Worm (Caenorhabditis elegans) whole organism, young adult: ENCODE data around the gene T02B11.8.
A peak's percentile ranks its signal among the peaks of the same experiment; 100 is the strongest.

Experiments used
- B0035.1 ChIP-seq: sonication (generic microtip); optimal IDR thresholded peaks from 2 replicates; lab custom pipeline; 2016; ENCODE audit warnings: missing genetic modification characterization, mild to moderate bottlenecking, missing compliant biosample characterization, missing genotype, missing genetic modification reagents
- F10E7.11 ChIP-seq: sonication (generic microtip); optimal IDR thresholded peaks from 2 replicates; lab custom pipeline; 2017; ENCODE audit warnings: mild to moderate bottlenecking, missing genetic modification characterization, moderate library complexity, missing compliant biosample characterization
- F22D6.2 ChIP-seq: sonication (generic microtip); optimal IDR thresholded peaks from 2 replicates; lab custom pipeline; 2016; ENCODE audit warnings: mild to moderate bottlenecking, missing genetic modification characterization, missing compliant biosample characterization
- F39B2.1 ChIP-seq: fragments of 200-800 bp; sonication (Bioruptor generic); IDR thresholded peaks from 2 replicates; pipeline ENCODE4 v1.3.6; 2022; ENCODE audit warnings: missing genetic modification reagents, missing genetic modification characterization, missing compliant biosample characterization
- K11D2.4 ChIP-seq: fragments of 200-800 bp; sonication (Bioruptor generic); IDR thresholded peaks from 2 replicates; pipeline ENCODE4 v1.3.6; 2022; ENCODE audit warnings: missing genetic modification reagents, missing genetic modification characterization, missing compliant biosample characterization
- K12H6.12 ChIP-seq: fragments of 200-800 bp; sonication (Bioruptor generic); optimal IDR thresholded peaks from 2 replicates; lab custom pipeline; 2018; ENCODE audit warnings: mild to moderate bottlenecking, missing genetic modification characterization, missing compliant biosample characterization
- atf-7 ChIP-seq: sonication (generic microtip); optimal IDR thresholded peaks from 2 replicates; lab custom pipeline; 2017; ENCODE audit warnings: mild to moderate bottlenecking, missing genetic modification characterization, missing compliant biosample characterization
- attf-5 ChIP-seq: fragments of 200-800 bp; sonication (Bioruptor generic); optimal IDR thresholded peaks from 2 replicates; lab custom pipeline; 2018; ENCODE audit warnings: mild to moderate bottlenecking, missing genetic modification characterization, missing compliant biosample characterization
- attf-6 ChIP-seq: fragments of 200-800 bp; sonication (Bioruptor generic); IDR thresholded peaks from 2 replicates; pipeline ENCODE4 v1.3.6; 2022; ENCODE audit warnings: missing genetic modification reagents, missing genetic modification characterization, missing compliant biosample characterization
- bed-1 ChIP-seq: fragments of 200-800 bp; sonication (Bioruptor generic); IDR thresholded peaks from 2 replicates; pipeline ENCODE4 v1.3.6; 2022; ENCODE audit warnings: missing genetic modification reagents, missing genetic modification characterization, missing compliant biosample characterization
- bed-2 ChIP-seq: fragments of 200-800 bp; sonication (Bioruptor generic); IDR thresholded peaks from 2 replicates; pipeline ENCODE4 v1.3.6; 2022; ENCODE audit warnings: missing genetic modification reagents, missing genetic modification characterization, missing compliant biosample characterization
- ccch-3 ChIP-seq: fragments of 200-800 bp; sonication (Bioruptor generic); optimal IDR thresholded peaks from 2 replicates; lab custom pipeline; 2018; ENCODE audit warnings: mild to moderate bottlenecking, missing genetic modification characterization, missing compliant biosample characterization
- cebp-1 ChIP-seq, 2 experiments: fragments of 200-800 bp in 1 of 2; sonication (Bioruptor generic) in 1 of 2; sonication (generic microtip) in 1 of 2; IDR thresholded peaks in 1 of 2; optimal IDR thresholded peaks in 1 of 2; 2 replicates each; pipeline versions ENCODE4 v1.3.6 to Lab custom; 2017 to 2022; ENCODE audit warnings: missing compliant biosample characterization in 2 of 2, missing genetic modification characterization in 2 of 2, mild to moderate bottlenecking in 1 of 2, missing genetic modification reagents in 1 of 2, moderate library complexity in 1 of 2
- ceh-100 ChIP-seq: fragments of 200-800 bp; sonication (Bioruptor generic); IDR thresholded peaks from 2 replicates; pipeline ENCODE4 v1.3.6; 2022; ENCODE audit warnings: missing genetic modification reagents, missing genetic modification characterization, missing compliant biosample characterization
- dox-1 ChIP-seq: fragments of 200-800 bp; sonication (Bioruptor generic); IDR thresholded peaks from 2 replicates; pipeline ENCODE4 v1.3.6; 2022; ENCODE audit warnings: missing genetic modification reagents, missing genetic modification characterization, missing compliant biosample characterization
- egrh-3 ChIP-seq: fragments of 200-800 bp; sonication (Bioruptor generic); IDR thresholded peaks from 2 replicates; pipeline ENCODE4 v1.3.6; 2022; ENCODE audit warnings: missing genetic modification reagents, missing genetic modification characterization, missing compliant biosample characterization
- ets-4 ChIP-seq: fragments of 200-800 bp; sonication (Bioruptor generic); optimal IDR thresholded peaks from 2 replicates; lab custom pipeline; 2018; ENCODE audit warnings: mild to moderate bottlenecking, missing genetic modification characterization, missing compliant biosample characterization
- him-1 ChIP-seq: sonication (generic microtip); optimal IDR thresholded peaks from 2 replicates; lab custom pipeline; 2016; ENCODE audit warnings: missing genotype, missing genetic modification reagents, missing genetic modification characterization, missing compliant biosample characterization
- hmg-1.2 ChIP-seq: fragments of 200-800 bp; sonication (Bioruptor generic); IDR thresholded peaks from 2 replicates; pipeline ENCODE4 v1.3.6; 2022; ENCODE audit warnings: missing genetic modification reagents, missing genetic modification characterization, missing compliant biosample characterization
- hmg-20 ChIP-seq: fragments of 200-800 bp; sonication (Bioruptor generic); IDR thresholded peaks from 2 replicates; pipeline ENCODE4 v1.3.6; 2022; ENCODE audit warnings: missing genetic modification reagents, missing genetic modification characterization, missing compliant biosample characterization
- let-607 ChIP-seq, 2 experiments: fragments of 200-800 bp in 1 of 2; sonication (Bioruptor generic) in 1 of 2; sonication (generic microtip) in 1 of 2; optimal IDR thresholded peaks; 2 replicates each; lab custom pipeline; 2016 to 2018; ENCODE audit warnings: mild to moderate bottlenecking in 2 of 2, missing compliant biosample characterization in 2 of 2, missing genetic modification characterization in 2 of 2, moderate library complexity in 2 of 2, missing genotype in 1 of 2
- lin-54 ChIP-seq: fragments of 200-800 bp; sonication (Bioruptor generic); optimal IDR thresholded peaks from 2 replicates; lab custom pipeline; 2018; ENCODE audit warnings: mild to moderate bottlenecking, missing genetic modification characterization, missing compliant biosample characterization
- madf-3 ChIP-seq: fragments of 200-800 bp; sonication (Bioruptor generic); IDR thresholded peaks from 2 replicates; pipeline ENCODE4 v1.3.6; 2022; ENCODE audit warnings: missing genetic modification reagents, missing genetic modification characterization, missing compliant biosample characterization
- mcd-1 ChIP-seq: fragments of 200-800 bp; sonication (Bioruptor generic); IDR thresholded peaks from 2 replicates; pipeline ENCODE4 v1.3.6; 2022; ENCODE audit warnings: missing genetic modification reagents, missing genetic modification characterization, missing compliant biosample characterization
- mxl-1 ChIP-seq: sonication (generic microtip); optimal IDR thresholded peaks from 2 replicates; lab custom pipeline; 2016; ENCODE audit warnings: missing genetic modification characterization, missing compliant biosample characterization
- nhr-120 ChIP-seq: fragments of 200-800 bp; sonication (Bioruptor generic); IDR thresholded peaks from 2 replicates; pipeline ENCODE4 v1.3.6; 2022; ENCODE audit warnings: missing genetic modification characterization, missing compliant biosample characterization
- nhr-27 ChIP-seq: fragments of 200-800 bp; sonication (Bioruptor generic); optimal IDR thresholded peaks from 2 replicates; lab custom pipeline; 2018; ENCODE audit warnings: mild to moderate bottlenecking, missing genetic modification characterization, moderate library complexity, missing compliant biosample characterization
- nhr-80 ChIP-seq: sonication (generic microtip); optimal IDR thresholded peaks from 2 replicates; lab custom pipeline; 2016; ENCODE audit warnings: missing genetic modification characterization, missing compliant biosample characterization
- nhr-90 ChIP-seq: sonication (generic microtip); optimal IDR thresholded peaks from 2 replicates; lab custom pipeline; 2016; ENCODE audit warnings: missing genotype, mild to moderate bottlenecking, missing genetic modification characterization, missing compliant biosample characterization
- pbrm-1 ChIP-seq: fragments of 200-800 bp; sonication (Bioruptor generic); IDR thresholded peaks from 2 replicates; pipeline ENCODE4 v1.3.6; 2022; ENCODE audit warnings: missing genetic modification reagents, missing genetic modification characterization, missing compliant biosample characterization
- pha-4 ChIP-seq: fragments of 150-350 bp; sonication (generic microtip); optimal IDR thresholded peaks from 2 replicates; lab custom pipeline; 2014; ENCODE audit warnings: missing biosample characterization, missing genetic modification reagents, missing genetic modification characterization
- rec-8 ChIP-seq, 2 experiments: sonication (generic microtip); optimal IDR thresholded peaks; 2 replicates each; lab custom pipeline; 2016; ENCODE audit warnings: mild to moderate bottlenecking in 2 of 2, missing genetic modification characterization in 2 of 2, missing genetic modification reagents in 2 of 2, missing genotype in 2 of 2, missing biosample characterization in 1 of 2, missing compliant biosample characterization in 1 of 2, moderate library complexity in 1 of 2
- repo-1 ChIP-seq: sonication (generic microtip); optimal IDR thresholded peaks from 2 replicates; lab custom pipeline; 2017; ENCODE audit warnings: mild to moderate bottlenecking, missing genetic modification characterization, missing compliant biosample characterization
- snpc-3.4 ChIP-seq: sonication (generic microtip); optimal IDR thresholded peaks from 2 replicates; lab custom pipeline; 2017; ENCODE audit warnings: missing genetic modification characterization, mild to moderate bottlenecking, missing compliant biosample characterization, antibody characterized with exemption, moderate library complexity, missing genotype, missing genetic modification reagents
- tlf-1 ChIP-seq: fragments of 200-800 bp; sonication (Bioruptor generic); optimal IDR thresholded peaks from 2 replicates; lab custom pipeline; 2018; ENCODE audit warnings: mild to moderate bottlenecking, missing genetic modification characterization, missing compliant biosample characterization
- zfh-2 ChIP-seq: fragments of 200-800 bp; sonication (Bioruptor generic); conservative IDR thresholded peaks from 2 replicates; pipeline ENCODE4 v1.3.6; 2022; ENCODE audit warnings: missing genetic modification reagents, missing genetic modification characterization, missing compliant biosample characterization
- ztf-22 ChIP-seq: fragments of 200-800 bp; sonication (Bioruptor generic); optimal IDR thresholded peaks from 2 replicates; lab custom pipeline; 2018; ENCODE audit warnings: mild to moderate bottlenecking, missing genetic modification characterization, moderate library complexity, missing compliant biosample characterization
- ztf-3 ChIP-seq: fragments of 200-800 bp; sonication (Bioruptor generic); optimal IDR thresholded peaks from 2 replicates; lab custom pipeline; 2018; ENCODE audit warnings: mild to moderate bottlenecking, missing genetic modification characterization, missing compliant biosample characterization

T02B11.8 gene

ce11 chrV:910588-910987 lies 32.1 kb upstream of the T02B11.8 start:
- TF ChIP-seq rec-8 (tag; optimal IDR thresholded peaks at IDR 0.05; lab: Kevin White, UChicago): no peak
- TF ChIP-seq cebp-1 (GFP tag; IDR thresholded peaks at IDR 0.05; lab: Robert Waterston, UW): no peak
- TF ChIP-seq cebp-1 (tag; optimal IDR thresholded peaks at IDR 0.05; lab: Kevin White, UChicago): peak; percentile 26
- TF ChIP-seq K11D2.4 (GFP tag; lab: Robert Waterston, UW): no peak
- no peak for TF ChIP-seq tlf-1 (GFP tag; lab: Kevin White, UChicago)
- no peak for TF ChIP-seq hmg-20 (GFP tag; lab: Robert Waterston, UW)
- TF ChIP-seq attf-6 (GFP tag; lab: Robert Waterston, UW): no peak
- TF ChIP-seq repo-1: no peak
- TF ChIP-seq mcd-1 (GFP tag; lab: Robert Waterston, UW): peak; percentile 32; the same call in 1 of the 2 replicates
- no peak for TF ChIP-seq ccch-3
- TF ChIP-seq dox-1: peak; percentile 41; the same call in 1 of the 2 replicates
- TF ChIP-seq let-607 (tag; optimal IDR thresholded peaks at IDR 0.05; lab: Kevin White, UChicago): peak in 1 of 2 experiments; percentile 16
- peak; percentile 66 for TF ChIP-seq attf-5 (GFP tag; lab: Kevin White, UChicago)
- peak; percentile 19 for TF ChIP-seq atf-7 (tag; lab: Kevin White, UChicago)
- peak; percentile 5 for TF ChIP-seq lin-54 (GFP tag; lab: Kevin White, UChicago)
- peak; percentile 35 for TF ChIP-seq nhr-90 (tag; lab: Kevin White, UChicago)
- no peak for TF ChIP-seq pha-4 (tag; lab: Kevin White, UChicago)
- peak; percentile 88 for TF ChIP-seq nhr-80 (tag; lab: Kevin White, UChicago)
- TF ChIP-seq hmg-1.2 (GFP tag; lab: Robert Waterston, UW): peak; percentile 29; the same call in 1 of the 2 replicates
- no peak for TF ChIP-seq F10E7.11 (tag; lab: Kevin White, UChicago)
- 0 out of 2 replicates have a peak, but pooled peaks have one; percentile 29 for TF ChIP-seq pbrm-1
- peak; percentile 54 for TF ChIP-seq ets-4

- TF ChIP-seq nhr-27 (tag; lab: Kevin White, UChicago) (no peak), F22D6.2 (tag; lab: Kevin White, UChicago) (no peak), nhr-80 (tag; lab: Kevin White, UChicago) (no peak), bed-2 (GFP tag; lab: Robert Waterston, UW) (no peak), ztf-22 (GFP tag; lab: Kevin White, UChicago) (no peak), F39B2.1 (GFP tag; lab: Robert Waterston, UW) (no peak), ceh-100 (GFP tag; lab: Robert Waterston, UW) (no peak), zfh-2 (GFP tag; lab: Robert Waterston, UW) (peak; percentile 76), mcd-1 (GFP tag; lab: Robert Waterston, UW) (0 out of 2 replicates have a peak, but pooled peaks have one; percentile 10), attf-5 (GFP tag; lab: Kevin White, UChicago) (no peak), pha-4 (tag; lab: Kevin White, UChicago) (no peak), B0035.1 (tag; lab: Kevin White, UChicago) (no peak), mxl-1 (tag; lab: Kevin White, UChicago) (no peak), hmg-1.2 (GFP tag; lab: Robert Waterston, UW) (no peak), ztf-3 (no peak), K12H6.12 (tag; lab: Kevin White, UChicago) (no peak), snpc-3.4 (tag; lab: Kevin White, UChicago) (no peak), nhr-120 (GFP tag; lab: Robert Waterston, UW) (no peak), bed-1 (GFP tag; lab: Robert Waterston, UW) (no peak), madf-3 (GFP tag; lab: Robert Waterston, UW) (no peak), egrh-3 (GFP tag; lab: Robert Waterston, UW) (peak; percentile 60; the same call in 1 of the 2 replicates), him-1 (tag; lab: Kevin White, UChicago) (no peak)
These were observed 30.2 kb upstream of the T02B11.8 start for ce11 chrV:908681-909080.
